Worm (Caenorhabditis elegans) whole organism, L1 larva: ENCODE results near the gene T02G5.3.

ENCODE experiments used
- C16A3.4 ChIP-seq: fragments of 150-350 bp; optimal IDR thresholded peaks from 2 replicates; lab custom pipeline; 2014; ENCODE audit warnings: missing biosample characterization, missing genetic modification characterization
- C34B4.2 ChIP-seq: sonication (generic microtip); optimal IDR thresholded peaks from 2 replicates; lab custom pipeline; 2017; ENCODE audit warnings: mild to moderate bottlenecking, missing genetic modification characterization, missing compliant biosample characterization
- alr-1 ChIP-seq: fragments of 200-800 bp; sonication (Bioruptor generic); optimal IDR thresholded peaks from 2 replicates; lab custom pipeline; 2018; ENCODE audit warnings: borderline replicate concordance, mild to moderate bottlenecking, missing genetic modification characterization, missing compliant biosample characterization
- aly-2 ChIP-seq: fragments of 150-350 bp; optimal IDR thresholded peaks from 2 replicates; lab custom pipeline; 2014; ENCODE audit warnings: missing biosample characterization, missing genetic modification characterization
- ama-1 ChIP-seq: fragments of 150-350 bp; optimal IDR thresholded peaks from 2 replicates; lab custom pipeline; 2014
- ceh-82 ChIP-seq, 3 experiments: fragments of 150-350 bp in 1 of 3; sonication (generic microtip) in 2 of 3; optimal IDR thresholded peaks; 2 replicates each; lab custom pipeline; 2014 to 2017; ENCODE audit warnings: missing biosample characterization in 3 of 3, missing genetic modification characterization in 3 of 3
- ceh-90 ChIP-seq: sonication (generic microtip); optimal IDR thresholded peaks from 2 replicates; lab custom pipeline; 2016; ENCODE audit warnings: missing genetic modification characterization, missing compliant biosample characterization
- dpl-1 ChIP-seq, 3 experiments: fragments of 150-350 bp in 2 of 3; sonication (generic microtip) in 1 of 3; optimal IDR thresholded peaks; 2 replicates each; lab custom pipeline; 2014 to 2017; ENCODE audit warnings: missing biosample characterization in 3 of 3, missing genetic modification characterization in 3 of 3, missing genetic modification reagents in 3 of 3
- dsc-1 ChIP-seq: sonication (generic microtip); optimal IDR thresholded peaks from 2 replicates; lab custom pipeline; 2016; ENCODE audit warnings: mild to moderate bottlenecking, missing genetic modification characterization, missing compliant biosample characterization
- efl-1 ChIP-seq, 4 experiments: fragments of 150-350 bp; optimal IDR thresholded peaks in 3 of 4; peaks in 1 of 4; 1 replicate in 1 of 4; 2 replicates in 3 of 4; lab custom pipeline; 2014; ENCODE audit warnings: missing biosample characterization in 2 of 4, missing genetic modification characterization in 2 of 4, missing genetic modification reagents in 2 of 4
- efl-3 ChIP-seq: fragments of 200-800 bp; sonication (Bioruptor generic); optimal IDR thresholded peaks from 2 replicates; lab custom pipeline; 2018; ENCODE audit warnings: mild to moderate bottlenecking, missing genetic modification characterization, missing compliant biosample characterization
- egl-27 ChIP-seq, 2 experiments: fragments of 150-350 bp in 1 of 2; sonication (generic microtip); optimal IDR thresholded peaks; 3 replicates each; lab custom pipeline; 2017 to 2018; ENCODE audit warnings: missing biosample characterization in 2 of 2, missing genetic modification characterization in 2 of 2, missing genetic modification reagents in 2 of 2
- elt-2 ChIP-seq: sonication (generic microtip); optimal IDR thresholded peaks from 2 replicates; lab custom pipeline; 2016; ENCODE audit warnings: missing genetic modification characterization, mild to moderate bottlenecking, inconsistent platforms, missing compliant biosample characterization, missing genetic modification reagents
- elt-3 ChIP-seq, 6 experiments: fragments of 150-350 bp in 1 of 6; sonication (generic microtip); optimal IDR thresholded peaks; 2 replicates each; lab custom pipeline; 2017 to 2018; ENCODE audit warnings: missing biosample characterization in 6 of 6, missing genetic modification characterization in 6 of 6, inconsistent platforms in 1 of 6
- ets-5 ChIP-seq: fragments of 200-800 bp; sonication (Bioruptor generic); IDR thresholded peaks from 2 replicates; pipeline ENCODE4 v1.3.6; 2022; ENCODE audit warnings: missing genetic modification characterization, missing compliant biosample characterization
- fkh-4 ChIP-seq: sonication (generic microtip); optimal IDR thresholded peaks from 2 replicates; lab custom pipeline; 2016; ENCODE audit warnings: missing compliant biosample characterization, missing genetic modification characterization, borderline replicate concordance
- fkh-8 ChIP-seq: sonication (generic microtip); optimal IDR thresholded peaks from 2 replicates; lab custom pipeline; 2016; ENCODE audit warnings: mild to moderate bottlenecking, missing genetic modification characterization, missing compliant biosample characterization
- fos-1 ChIP-seq: fragments of 150-350 bp; optimal IDR thresholded peaks from 2 replicates; lab custom pipeline; 2014; ENCODE audit warnings: missing biosample characterization, missing genetic modification characterization
- grh-1 ChIP-seq: fragments of 200-800 bp; sonication (Bioruptor generic); IDR thresholded peaks from 2 replicates; pipeline ENCODE4 v1.3.6; 2022; ENCODE audit warnings: missing genetic modification reagents, missing genetic modification characterization, missing compliant biosample characterization
- hlh-17 ChIP-seq: fragments of 200-800 bp; sonication (Bioruptor generic); optimal IDR thresholded peaks from 2 replicates; lab custom pipeline; 2018; ENCODE audit warnings: missing genetic modification characterization, mild to moderate bottlenecking, missing compliant biosample characterization, moderate library complexity, borderline replicate concordance
- isw-1 ChIP-seq: fragments of 200-800 bp; sonication (Bioruptor generic); IDR thresholded peaks from 2 replicates; pipeline ENCODE4 v1.3.6; 2022; ENCODE audit warnings: missing genetic modification characterization, missing compliant biosample characterization
- lin-13 ChIP-seq: fragments of 150-350 bp; optimal IDR thresholded peaks from 2 replicates; lab custom pipeline; 2014; ENCODE audit warnings: missing biosample characterization, missing genetic modification reagents, missing genetic modification characterization
- lin-39 ChIP-seq: fragments of 150-350 bp; optimal IDR thresholded peaks from 2 replicates; lab custom pipeline; 2014; ENCODE audit warnings: missing biosample characterization, missing genetic modification reagents, missing genetic modification characterization
- mef-2 ChIP-seq: fragments of 150-350 bp; optimal IDR thresholded peaks from 2 replicates; lab custom pipeline; 2014; ENCODE audit warnings: missing biosample characterization, missing genetic modification characterization
- mep-1 ChIP-seq: fragments of 150-350 bp; optimal IDR thresholded peaks from 2 replicates; lab custom pipeline; 2014; ENCODE audit warnings: missing biosample characterization, missing genetic modification characterization
- nhr-11 ChIP-seq: fragments of 150-350 bp; optimal IDR thresholded peaks from 2 replicates; lab custom pipeline; 2014; ENCODE audit warnings: missing biosample characterization, missing genetic modification characterization
- nhr-12 ChIP-seq: sonication (generic microtip); optimal IDR thresholded peaks from 2 replicates; lab custom pipeline; 2017; ENCODE audit warnings: missing biosample characterization, missing genetic modification characterization
- nhr-237 ChIP-seq: fragments of 150-350 bp; optimal IDR thresholded peaks from 2 replicates; lab custom pipeline; 2014; ENCODE audit warnings: missing biosample characterization, missing genetic modification characterization
- nhr-28 ChIP-seq: fragments of 150-350 bp; optimal IDR thresholded peaks from 2 replicates; lab custom pipeline; 2014; ENCODE audit warnings: missing biosample characterization, missing genetic modification characterization
- nhr-84 ChIP-seq: sonication (generic microtip); optimal IDR thresholded peaks from 2 replicates; lab custom pipeline; 2017; ENCODE audit warnings: missing biosample characterization, missing genetic modification characterization
- pag-3 ChIP-seq: sonication (generic microtip); optimal IDR thresholded peaks from 2 replicates; lab custom pipeline; 2017; ENCODE audit warnings: missing genetic modification characterization, mild to moderate bottlenecking, missing compliant biosample characterization, antibody characterized with exemption, borderline replicate concordance; ENCODE audit not compliant: insufficient read depth
- pax-3 ChIP-seq: fragments of 200-800 bp; sonication (Bioruptor generic); optimal IDR thresholded peaks from 2 replicates; lab custom pipeline; 2018; ENCODE audit warnings: mild to moderate bottlenecking, missing genetic modification characterization, moderate library complexity, missing compliant biosample characterization
- pqm-1 ChIP-seq: sonication (generic microtip); optimal IDR thresholded peaks from 3 replicates; lab custom pipeline; 2017; ENCODE audit warnings: missing biosample characterization, missing genetic modification characterization
- snpc-4 ChIP-seq: fragments of 150-350 bp; optimal IDR thresholded peaks from 2 replicates; lab custom pipeline; 2014; ENCODE audit warnings: missing biosample characterization, missing genetic modification characterization
- sox-4 ChIP-seq: sonication (generic microtip); optimal IDR thresholded peaks from 2 replicates; lab custom pipeline; 2016; ENCODE audit warnings: missing genetic modification characterization, missing compliant biosample characterization
- unc-130 ChIP-seq: fragments of 150-350 bp; optimal IDR thresholded peaks from 2 replicates; lab custom pipeline; 2017; ENCODE audit warnings: missing biosample characterization, missing genetic modification characterization, inconsistent platforms
- unc-30 ChIP-seq: sonication (generic microtip); optimal IDR thresholded peaks from 2 replicates; lab custom pipeline; 2017; ENCODE audit warnings: missing biosample characterization, missing genetic modification characterization
- unc-98 ChIP-seq: fragments of 200-800 bp; sonication (Bioruptor generic); IDR thresholded peaks from 2 replicates; pipeline ENCODE4 v1.3.6; 2022; ENCODE audit warnings: missing genetic modification characterization, missing compliant biosample characterization
- vab-15 ChIP-seq: sonication (generic microtip); optimal IDR thresholded peaks from 2 replicates; lab custom pipeline; 2017; ENCODE audit warnings: missing genotype, mild to moderate bottlenecking, missing genetic modification characterization, missing compliant biosample characterization
- xbp-1 ChIP-seq: sonication (generic microtip); optimal IDR thresholded peaks from 2 replicates; lab custom pipeline; 2016; ENCODE audit warnings: missing genetic modification characterization, missing compliant biosample characterization
- zip-4 ChIP-seq: fragments of 200-800 bp; sonication (Bioruptor generic); optimal IDR thresholded peaks from 2 replicates; lab custom pipeline; 2018; ENCODE audit warnings: mild to moderate bottlenecking, missing genetic modification characterization, moderate library complexity, missing compliant biosample characterization
- ztf-11 ChIP-seq, 2 experiments: sonication (generic microtip); optimal IDR thresholded peaks; 2 replicates each; lab custom pipeline; 2016 to 2017; ENCODE audit warnings: missing genetic modification characterization in 2 of 2, missing biosample characterization in 1 of 2, missing compliant biosample characterization in 1 of 2
- ztf-4 ChIP-seq: fragments of 150-350 bp; optimal IDR thresholded peaks from 2 replicates; lab custom pipeline; 2014; ENCODE audit warnings: missing biosample characterization, missing genetic modification characterization

Gene T02G5.3

ce11 chrII:7050021-7050722 is 43.0 kb upstream of the T02G5.3 start, which contains the start of the genes tcer-1 and ZK1127.5 (continued):
- peak; percentile 2 for TF ChIP-seq lin-13 (GFP tag; lab: Kevin White, UChicago)
- TF ChIP-seq fos-1, result no peak
- no peak for TF ChIP-seq ama-1 (lab: Kevin White, UChicago)
- TF ChIP-seq efl-1 (optimal IDR thresholded peaks at IDR 0.05; lab: Kevin White, UChicago), result peak; percentile 66 to 78
- TF ChIP-seq efl-1 (GFP tag; optimal IDR thresholded peaks at IDR 0.05 in 1 of 2; lab: Kevin White, UChicago), result peak; percentile 69 to 94
- TF ChIP-seq fkh-8 (tag; lab: Kevin White, UChicago), result peak; percentile 41
- peak; percentile 54 to 82 (median 59) for TF ChIP-seq dpl-1 (GFP tag; optimal IDR thresholded peaks at IDR 0.05; lab: Kevin White, UChicago)
- no peak for TF ChIP-seq C34B4.2 (tag; lab: Kevin White, UChicago)
- TF ChIP-seq nhr-28 (tag; lab: Kevin White, UChicago), result no peak
- peak; percentile 1 for TF ChIP-seq nhr-237 (tag; lab: Kevin White, UChicago)
- no peak for TF ChIP-seq hlh-17 (GFP tag; lab: Kevin White, UChicago)
- no peak for TF ChIP-seq unc-98 (GFP tag; lab: Robert Waterston, UW)
- no peak for TF ChIP-seq zip-4 (GFP tag; lab: Kevin White, UChicago)
- peak; percentile 42 for TF ChIP-seq xbp-1 (tag; lab: Kevin White, UChicago)
- TF ChIP-seq ztf-11 (tag; optimal IDR thresholded peaks at IDR 0.05; lab: Kevin White, UChicago), result no peak
- TF ChIP-seq sox-4, result no peak
- no peak for TF ChIP-seq ets-5 (GFP tag; lab: Robert Waterston, UW)
- TF ChIP-seq nhr-11 (tag; lab: Kevin White, UChicago), result no peak
- TF ChIP-seq egl-27 (tag; optimal IDR thresholded peaks at IDR 0.05; lab: Kevin White, UChicago), result no peak
- no peak for TF ChIP-seq fkh-4 (tag; lab: Kevin White, UChicago)
- TF ChIP-seq mep-1, result peak; percentile 78
- peak; percentile 66 for TF ChIP-seq C16A3.4 (tag; lab: Kevin White, UChicago)
- no peak for TF ChIP-seq mef-2 (tag; lab: Kevin White, UChicago)
- no peak for TF ChIP-seq unc-30 (tag; lab: Kevin White, UChicago)
- no peak for TF ChIP-seq ztf-4 (tag; lab: Kevin White, UChicago)
- no peak for TF ChIP-seq pax-3 (tag; lab: Kevin White, UChicago)
- TF ChIP-seq aly-2 (tag; lab: Kevin White, UChicago), result no peak
- peak; percentile 44 for TF ChIP-seq dsc-1 (tag; lab: Kevin White, UChicago)
- TF ChIP-seq pqm-1 (tag; lab: Kevin White, UChicago), result no peak
- no peak for TF ChIP-seq pag-3 (tag; lab: Kevin White, UChicago)
- TF ChIP-seq elt-2 (tag; lab: Kevin White, UChicago), result no peak
- TF ChIP-seq unc-130, result no peak
- no peak for TF ChIP-seq alr-1 (tag; lab: Kevin White, UChicago)
- TF ChIP-seq nhr-12 (tag; lab: Kevin White, UChicago), result no peak
- TF ChIP-seq efl-3 (GFP tag; lab: Kevin White, UChicago), result no peak
- peak; percentile 26 to 70 (median 39) for TF ChIP-seq ceh-82 (tag; optimal IDR thresholded peaks at IDR 0.05; lab: Kevin White, UChicago)
- TF ChIP-seq vab-15 (tag; lab: Kevin White, UChicago), result no peak
- TF ChIP-seq elt-3 (tag; optimal IDR thresholded peaks at IDR 0.05; lab: Kevin White, UChicago), result peak in 1 of 6 experiments; percentile 38
- TF ChIP-seq snpc-4 (tag; lab: Kevin White, UChicago), result no peak
- no peak for TF ChIP-seq nhr-84

- TF ChIP-seq grh-1, result no peak
- no peak for TF ChIP-seq lin-39 (tag; lab: Kevin White, UChicago)
- TF ChIP-seq fkh-4 (tag; lab: Kevin White, UChicago), result no peak
- TF ChIP-seq xbp-1 (tag; lab: Kevin White, UChicago), result no peak
- TF ChIP-seq fkh-8 (tag; lab: Kevin White, UChicago), result no peak
- no peak for TF ChIP-seq pqm-1 (tag; lab: Kevin White, UChicago)
- no peak for TF ChIP-seq ceh-90 (tag; lab: Kevin White, UChicago)
- no peak for TF ChIP-seq isw-1
Observed at ce11 chrII:7051778-7052177, 41.4 kb upstream of the T02G5.3 start, which contains the start of gene ZK1127.12. ZK1127.12 (plus strand) TSS chrII:7052078.
